Fruit fly (Drosophila melanogaster) whole organism, embryonic: ENCODE measurements around the gene CG6574.

ENCODE experiments used
- Adf1 ChIP-seq: fragments of 200-800 bp; sonication (Bioruptor generic); IDR thresholded peaks from 2 replicates; pipeline ENCODE4 v1.3.6; 2022; ENCODE audit warnings: missing biosample characterization, missing genetic modification characterization
- BtbVII ChIP-seq: fragments of 200-800 bp; sonication (Bioruptor generic); optimal IDR thresholded peaks from 3 replicates; lab custom pipeline; 2017; ENCODE audit warnings: missing biosample characterization, mild to moderate bottlenecking, missing genetic modification characterization
- CG10366 ChIP-seq: fragments of 200-800 bp; sonication (Bioruptor generic); IDR thresholded peaks from 2 replicates; pipeline ENCODE4 v1.3.6; 2022; ENCODE audit warnings: missing biosample characterization, missing genetic modification characterization
- CG10654 ChIP-seq: fragments of 200-800 bp; sonication (Bioruptor generic); optimal IDR thresholded peaks from 2 replicates; lab custom pipeline; 2016; ENCODE audit warnings: missing biosample characterization, missing genetic modification characterization
- CG12155 ChIP-seq: fragments of 200-800 bp; sonication (Bioruptor generic); optimal IDR thresholded peaks from 3 replicates; lab custom pipeline; 2016; ENCODE audit warnings: missing biosample characterization, missing genetic modification characterization
- CG18599 ChIP-seq: fragments of 200-800 bp; sonication (Bioruptor generic); optimal IDR thresholded peaks from 3 replicates; lab custom pipeline; 2017; ENCODE audit warnings: missing biosample characterization, missing genetic modification characterization, mild to moderate bottlenecking, moderate library complexity, missing genetic modification reagents
- CG2712 ChIP-seq: fragments of 200-800 bp; optimal IDR thresholded peaks from 3 replicates; lab custom pipeline; 2019; ENCODE audit warnings: missing biosample characterization, mild to moderate bottlenecking, missing genetic modification characterization, moderate library complexity
- CG3281 ChIP-seq: fragments of 200-800 bp; sonication (Bioruptor generic); optimal IDR thresholded peaks from 3 replicates; lab custom pipeline; 2017; ENCODE audit warnings: missing biosample characterization, mild to moderate bottlenecking, missing genetic modification characterization
- CG4854 ChIP-seq: fragments of 200-800 bp; sonication (Bioruptor generic); optimal IDR thresholded peaks from 2 replicates; lab custom pipeline; 2016; ENCODE audit warnings: missing biosample characterization, missing genetic modification characterization, inconsistent platforms
- CG6654 ChIP-seq: fragments of 200-800 bp; sonication (Bioruptor generic); optimal IDR thresholded peaks from 2 replicates; lab custom pipeline; 2017; ENCODE audit warnings: missing biosample characterization, mild to moderate bottlenecking, missing genetic modification characterization
- CG6854 ChIP-seq: fragments of 200-800 bp; sonication (Bioruptor generic); optimal IDR thresholded peaks from 3 replicates; lab custom pipeline; 2017; ENCODE audit warnings: missing biosample characterization, mild to moderate bottlenecking, missing genetic modification characterization
- CG8478 ChIP-seq: fragments of >200 bp; optimal IDR thresholded peaks from 2 replicates; lab custom pipeline; 2018
- CG8924 ChIP-seq: fragments of 200-800 bp; optimal IDR thresholded peaks from 3 replicates; lab custom pipeline; 2019; ENCODE audit warnings: missing biosample characterization, mild to moderate bottlenecking, missing genetic modification characterization, moderate library complexity
- CTCF ChIP-seq: fragments of 200-800 bp; sonication (Bioruptor generic); optimal IDR thresholded peaks from 2 replicates; lab custom pipeline; 2017; ENCODE audit warnings: missing biosample characterization, mild to moderate bottlenecking, missing genetic modification characterization, moderate library complexity
- CrebB ChIP-seq: fragments of 200-800 bp; sonication (Bioruptor generic); optimal IDR thresholded peaks from 3 replicates; lab custom pipeline; 2018; ENCODE audit warnings: missing biosample characterization, mild to moderate bottlenecking, missing genetic modification characterization
- Dek ChIP-seq: fragments of 200-800 bp; sonication (Bioruptor generic); optimal IDR thresholded peaks from 3 replicates; lab custom pipeline; 2019; ENCODE audit warnings: missing biosample characterization, mild to moderate bottlenecking, missing genetic modification characterization, moderate library complexity
- Dll ChIP-seq: fragments of 200-800 bp; sonication (Bioruptor generic); IDR thresholded peaks from 4 replicates; pipeline ENCODE4 v1.3.6; 2022; ENCODE audit warnings: missing biosample characterization, missing genetic modification characterization; ENCODE audit not compliant: partially characterized antibody
- GATAe ChIP-seq: fragments of 200-800 bp; sonication (Bioruptor generic); conservative IDR thresholded peaks from 2 replicates; pipeline ENCODE4 v1.3.6; 2022; ENCODE audit warnings: missing biosample characterization, missing genetic modification characterization
- Gsc ChIP-seq: fragments of 200-800 bp; sonication (Bioruptor generic); IDR thresholded peaks from 2 replicates; pipeline ENCODE4 v1.3.6; 2022; ENCODE audit warnings: missing biosample characterization, missing genetic modification characterization
- HLH3B ChIP-seq: fragments of 200-800 bp; sonication (Bioruptor generic); IDR thresholded peaks from 2 replicates; pipeline ENCODE4 v1.3.6; 2022; ENCODE audit warnings: missing biosample characterization, missing genetic modification characterization
- Hey ChIP-seq: fragments of 200-800 bp; sonication (Bioruptor generic); optimal IDR thresholded peaks from 3 replicates; lab custom pipeline; 2018; ENCODE audit warnings: missing biosample characterization, mild to moderate bottlenecking, missing genetic modification characterization
- Hr78 ChIP-seq, 2 experiments: fragments of 200-800 bp in 1 of 2; fragments of >200 bp in 1 of 2; sonication (Bioruptor generic) in 1 of 2; optimal IDR thresholded peaks; 2 replicates each; lab custom pipeline; 2017 to 2019; ENCODE audit warnings: missing biosample characterization in 2 of 2, missing genetic modification characterization in 2 of 2, mild to moderate bottlenecking in 1 of 2, moderate library complexity in 1 of 2
- Lpt ChIP-seq: fragments of >200 bp; optimal IDR thresholded peaks from 2 replicates; lab custom pipeline; 2018; ENCODE audit warnings: missing biosample characterization, missing genetic modification characterization
- Meics ChIP-seq: fragments of 200-800 bp; sonication (Bioruptor generic); optimal IDR thresholded peaks from 2 replicates; lab custom pipeline; 2017; ENCODE audit warnings: missing biosample characterization, mild to moderate bottlenecking, missing genetic modification characterization
- NC2α ChIP-seq: fragments of 200-800 bp; sonication (Bioruptor generic); optimal IDR thresholded peaks from 2 replicates; lab custom pipeline; 2016; ENCODE audit warnings: missing biosample characterization, missing genetic modification characterization
- Nf-YA ChIP-seq: fragments of 200-800 bp; sonication (Bioruptor generic); IDR thresholded peaks from 2 replicates; pipeline ENCODE4 v1.3.6; 2022; ENCODE audit warnings: missing biosample characterization, missing genetic modification characterization
- Nf-YB ChIP-seq: fragments of 200-800 bp; sonication (Bioruptor generic); optimal IDR thresholded peaks from 3 replicates; lab custom pipeline; 2019; ENCODE audit warnings: missing biosample characterization, mild to moderate bottlenecking, missing genetic modification characterization, moderate library complexity
- Stat92E ChIP-seq, 3 experiments: fragments of >200 bp in 2 of 3; fragments of 200-800 bp in 1 of 3; sonication (Bioruptor generic) in 1 of 3; optimal IDR thresholded peaks; 2 replicates each; lab custom pipeline; 2017 to 2019; ENCODE audit warnings: missing biosample characterization in 3 of 3, missing genetic modification characterization in 3 of 3, mild to moderate bottlenecking in 1 of 3, moderate library complexity in 1 of 3
- ato ChIP-seq: fragments of 200-800 bp; sonication (Bioruptor generic); IDR thresholded peaks from 2 replicates; pipeline ENCODE4 v1.3.6; 2022; ENCODE audit warnings: missing biosample characterization, missing genetic modification characterization; ENCODE audit not compliant: partially characterized antibody
- cato ChIP-seq: fragments of 200-800 bp; sonication (Bioruptor generic); optimal IDR thresholded peaks from 2 replicates; lab custom pipeline; 2016; ENCODE audit warnings: missing biosample characterization, missing genetic modification characterization, borderline replicate concordance
- croc ChIP-seq: fragments of 200-800 bp; sonication (Bioruptor generic); conservative IDR thresholded peaks from 3 replicates; pipeline ENCODE4 v1.3.6; 2022; ENCODE audit warnings: missing biosample characterization, missing genetic modification characterization
- danr ChIP-seq: fragments of 200-800 bp; sonication (Bioruptor generic); IDR thresholded peaks from 2 replicates; pipeline ENCODE4 v1.3.6; 2022; ENCODE audit warnings: missing biosample characterization, missing genetic modification characterization
- eve ChIP-seq, 2 experiments: fragments of >200 bp; optimal IDR thresholded peaks; 2 replicates each; lab custom pipeline; 2017; ENCODE audit warnings: missing biosample characterization in 2 of 2, missing genetic modification characterization in 2 of 2
- fd3F ChIP-seq: fragments of 200-800 bp; sonication (Bioruptor generic); optimal IDR thresholded peaks from 2 replicates; lab custom pipeline; 2018; ENCODE audit warnings: missing biosample characterization, mild to moderate bottlenecking, missing genetic modification characterization, moderate library complexity
- ftz-f1 ChIP-seq: fragments of 200-800 bp; sonication (Bioruptor generic); optimal IDR thresholded peaks from 2 replicates; lab custom pipeline; 2016; ENCODE audit warnings: missing biosample characterization, missing genetic modification characterization
- gsb ChIP-seq: fragments of 200-800 bp; sonication (Bioruptor generic); IDR thresholded peaks from 2 replicates; pipeline ENCODE4 v1.3.6; 2022; ENCODE audit warnings: missing biosample characterization, missing genetic modification characterization
- h ChIP-seq: fragments of >200 bp; optimal IDR thresholded peaks from 2 replicates; lab custom pipeline; 2017
- inv ChIP-seq: fragments of 200-800 bp; sonication (Bioruptor generic); IDR thresholded peaks from 2 replicates; pipeline ENCODE4 v1.3.6; 2022; ENCODE audit warnings: missing biosample characterization, missing genetic modification characterization; ENCODE audit not compliant: partially characterized antibody
- jing ChIP-seq: fragments of 200-800 bp; sonication (Bioruptor generic); optimal IDR thresholded peaks from 2 replicates; lab custom pipeline; 2018; ENCODE audit warnings: missing biosample characterization, mild to moderate bottlenecking, missing genetic modification characterization
- lov ChIP-seq, 2 experiments: fragments of 200-800 bp in 1 of 2; fragments of >200 bp in 1 of 2; sonication (Bioruptor generic) in 1 of 2; IDR thresholded peaks in 1 of 2; optimal IDR thresholded peaks in 1 of 2; 2 replicates in 1 of 2; 3 replicates in 1 of 2; pipeline versions ENCODE4 v1.3.6 to Lab custom; 2017 to 2022; ENCODE audit warnings: missing biosample characterization in 1 of 2, missing genetic modification characterization in 1 of 2
- luna ChIP-seq: fragments of 200-800 bp; sonication (Bioruptor generic); optimal IDR thresholded peaks from 2 replicates; lab custom pipeline; 2016; ENCODE audit warnings: missing biosample characterization, missing genetic modification characterization
- otp ChIP-seq: fragments of 200-800 bp; sonication (Bioruptor generic); IDR thresholded peaks from 3 replicates; pipeline ENCODE4, ENCODE4 v1.3.6; 2022; ENCODE audit warnings: missing biosample characterization, missing genetic modification characterization
- ranshi ChIP-seq: fragments of 200-800 bp; sonication (Bioruptor generic); IDR thresholded peaks from 2 replicates; pipeline ENCODE4 v1.3.6; 2022; ENCODE audit warnings: missing biosample characterization, missing genetic modification characterization
- salm ChIP-seq: fragments of 200-800 bp; sonication (Bioruptor generic); optimal IDR thresholded peaks from 2 replicates; lab custom pipeline; 2018; ENCODE audit warnings: missing biosample characterization, mild to moderate bottlenecking, missing genetic modification characterization
- tin ChIP-seq: fragments of 200-800 bp; sonication (Bioruptor generic); optimal IDR thresholded peaks from 3 replicates; lab custom pipeline; 2016; ENCODE audit warnings: missing biosample characterization, missing genetic modification characterization
- ttk ChIP-seq: fragments of 200-800 bp; sonication (Bioruptor generic); IDR thresholded peaks from 2 replicates; pipeline ENCODE4 v2.1.2; 2022; ENCODE audit warnings: missing biosample characterization, missing genetic modification characterization
- unc-4 ChIP-seq: fragments of 200-800 bp; sonication (Bioruptor generic); IDR thresholded peaks from 2 replicates; pipeline ENCODE4 v1.3.6; 2022; ENCODE audit warnings: missing biosample characterization, missing genetic modification characterization; ENCODE audit not compliant: partially characterized antibody
- wor ChIP-seq: fragments of 200-800 bp; sonication (Bioruptor generic); IDR thresholded peaks from 2 replicates; pipeline ENCODE4 v1.3.6; 2022; ENCODE audit warnings: missing biosample characterization, missing genetic modification characterization

Gene CG6574

dm6 chr3R:10875515-10876434 is 13.0 kb upstream of the CG6574 start, which contains the start of gene Sodh2 (continued):
- TF ChIP-seq CG10366 (GFP tag; lab: Robert Waterston, UW) = peak; percentile 59
- peak; percentile 59 for TF ChIP-seq CG12155 (GFP tag; lab: Kevin White, UChicago)
- no peak; the same call in 1 of the 2 replicates for TF ChIP-seq wor (GFP tag; lab: Robert Waterston, UW)
- 0 out of 2 replicates have a peak, but pooled peaks have one; percentile 19 for TF ChIP-seq Gsc (GFP tag; lab: Robert Waterston, UW)
- no peak for TF ChIP-seq cato
- peak; percentile 47 for TF ChIP-seq CG10654 (GFP tag; lab: Kevin White, UChicago)
- TF ChIP-seq CG6854 (GFP tag; lab: Kevin White, UChicago) = peak; percentile 83
- peak; percentile 23 for TF ChIP-seq ranshi
- peak; percentile 58 for TF ChIP-seq salm (tag; lab: Kevin White, UChicago)
- TF ChIP-seq ato (GFP tag; lab: Robert Waterston, UW) = no peak
- no peak for TF ChIP-seq ftz-f1 (GFP tag; lab: Kevin White, UChicago)
- peak; percentile 66 for TF ChIP-seq Nf-YB (GFP tag; lab: Kevin White, UChicago)
- TF ChIP-seq Stat92E (GFP tag; optimal IDR thresholded peaks at IDR 0.05; lab: Kevin White, UChicago) = no peak
- TF ChIP-seq GATAe (GFP tag; lab: Robert Waterston, UW) = no peak
- no peak for TF ChIP-seq inv
- TF ChIP-seq NC2α (GFP tag; lab: Kevin White, UChicago) = peak; percentile 51
- TF ChIP-seq CTCF = peak; percentile 27
- TF ChIP-seq otp = peak; percentile 37; the same call in 1 of the 3 replicates
- TF ChIP-seq lov (optimal IDR thresholded peaks at IDR 0.05; lab: Kevin White, UChicago) = no peak
- peak; percentile 5; the same call in 1 of the 3 replicates for TF ChIP-seq lov (GFP tag; IDR thresholded peaks at IDR 0.05; lab: Robert Waterston, UW)
- TF ChIP-seq Meics (GFP tag; lab: Kevin White, UChicago) = peak; percentile 89
- peak; percentile 67 for TF ChIP-seq Hey (tag; lab: Kevin White, UChicago)
- TF ChIP-seq CG18599 (GFP tag; lab: Kevin White, UChicago) = peak; percentile 95
- TF ChIP-seq unc-4 = 0 out of 2 replicates have a peak, but pooled peaks have one; percentile 15
- peak; percentile 44 for TF ChIP-seq CG4854 (GFP tag; lab: Kevin White, UChicago)
- TF ChIP-seq CG6654 (GFP tag; lab: Kevin White, UChicago) = peak; percentile 10
- TF ChIP-seq Adf1 (GFP tag; lab: Robert Waterston, UW) = peak; percentile 59; the same call in 1 of the 2 replicates
- no peak for TF ChIP-seq eve (GFP tag; optimal IDR thresholded peaks at IDR 0.05; lab: Kevin White, UChicago)
- no peak for TF ChIP-seq CG8478
- TF ChIP-seq Hr78 (GFP tag; optimal IDR thresholded peaks at IDR 0.05; lab: Kevin White, UChicago) = peak in 1 of 2 experiments; percentile 44
- TF ChIP-seq CrebB (tag; lab: Kevin White, UChicago) = peak; percentile 78
- TF ChIP-seq CG8924 (tag; lab: Kevin White, UChicago) = peak; percentile 89
- peak; percentile 85 for TF ChIP-seq CG2712 (tag; lab: Kevin White, UChicago)
- TF ChIP-seq croc (GFP tag; lab: Robert Waterston, UW) = peak; percentile 15; the same call in 1 of the 3 replicates
- TF ChIP-seq CG3281 (GFP tag; lab: Kevin White, UChicago) = peak; percentile 90
- TF ChIP-seq luna (GFP tag; lab: Kevin White, UChicago) = peak; percentile 39
- 0 out of 2 replicates have a peak, but pooled peaks have one; percentile 40 for TF ChIP-seq Nf-YA (GFP tag; lab: Robert Waterston, UW)
- TF ChIP-seq danr (GFP tag; lab: Robert Waterston, UW) = peak; percentile 47; the same call in 1 of the 2 replicates
- peak; percentile 48 for TF ChIP-seq fd3F (GFP tag; lab: Kevin White, UChicago)
- no peak for TF ChIP-seq Dll (GFP tag; lab: Robert Waterston, UW)
- TF ChIP-seq h (lab: Kevin White, UChicago) = no peak
- TF ChIP-seq Dek = peak; percentile 79
- TF ChIP-seq gsb = peak; percentile 74
- TF ChIP-seq BtbVII = peak; percentile 93
- no peak for TF ChIP-seq jing (GFP tag; lab: Kevin White, UChicago)
- TF ChIP-seq ttk (GFP tag; lab: Robert Waterston, UW) = no peak
- peak; percentile 35 for TF ChIP-seq tin (GFP tag; lab: Kevin White, UChicago)
- TF ChIP-seq Lpt (GFP tag; lab: Kevin White, UChicago) = no peak
- TF ChIP-seq HLH3B (GFP tag; lab: Robert Waterston, UW) = peak; percentile 49; the same call in 1 of the 2 replicates
